Worm (Caenorhabditis elegans): ENCODE data around the gene T10B5.10.

- TF ChIP-seq nhr-76 (tag; optimal IDR thresholded peaks at IDR 0.05) (no peak), nhr-237 (tag; optimal IDR thresholded peaks at IDR 0.05) (no peak), ama-1 (optimal IDR thresholded peaks at IDR 0.05) (no peak), daf-12 (tag; optimal IDR thresholded peaks at IDR 0.05) (no peak), pqm-1 (tag; optimal IDR thresholded peaks at IDR 0.05) (no peak), egl-5 (tag; optimal IDR thresholded peaks at IDR 0.05) (no peak), aly-2 (tag; optimal IDR thresholded peaks at IDR 0.05) (no peak), mml-1 (tag; optimal IDR thresholded peaks at IDR 0.05) (no peak)
These were observed 39.4 kb upstream of the T10B5.10 start, which contains the start of gene nphp-2 for ce11 chrV:1895483-1895882.
